Fruit fly (Drosophila melanogaster): ENCODE data around the gene CG7781.

DNA sequence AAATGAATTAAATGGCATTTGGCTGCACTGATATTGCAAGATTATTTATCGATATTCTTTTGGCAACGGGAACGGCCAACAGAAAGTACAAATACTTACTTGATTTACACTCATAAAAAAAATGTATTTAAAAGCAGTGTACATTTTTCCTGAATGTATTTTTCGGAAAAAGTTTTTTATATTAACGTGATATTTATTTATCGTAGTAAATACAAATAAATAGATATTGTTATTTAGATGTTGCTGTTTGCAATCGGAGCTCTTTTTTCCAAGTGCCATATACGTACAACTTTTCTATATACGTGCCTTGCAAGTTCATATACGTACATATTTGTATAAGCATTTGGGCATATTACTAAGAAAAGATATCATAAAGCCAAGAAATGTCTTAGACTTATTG lies 26.1 kb upstream of the CG7781 start:
- TF ChIP-seq usp (GFP tag; optimal IDR thresholded peaks at IDR 0.05) = no peak
- TF ChIP-seq CG8478 (optimal IDR thresholded peaks at IDR 0.05) = no peak

All from whole organism.